Fruit fly (Drosophila melanogaster) whole organism, embryonic: Measurements from ENCODE around the gene Mgat4b.

Experiments
- Bdp1 ChIP-seq: fragments of 200-800 bp; sonication (Bioruptor generic); optimal IDR thresholded peaks from 3 replicates; lab custom pipeline; 2016; ENCODE audit warnings: missing biosample characterization, missing genetic modification characterization
- CG10209 ChIP-seq: fragments of 200-800 bp; sonication (Bioruptor generic); optimal IDR thresholded peaks from 3 replicates; lab custom pipeline; 2017; ENCODE audit warnings: missing biosample characterization, mild to moderate bottlenecking, missing genetic modification characterization, missing genetic modification reagents
- CG10462 ChIP-seq: fragments of 200-800 bp; sonication (Bioruptor generic); optimal IDR thresholded peaks from 2 replicates; lab custom pipeline; 2016; ENCODE audit warnings: missing biosample characterization, missing genetic modification characterization
- CG10654 ChIP-seq: fragments of 200-800 bp; sonication (Bioruptor generic); optimal IDR thresholded peaks from 2 replicates; lab custom pipeline; 2016; ENCODE audit warnings: missing biosample characterization, missing genetic modification characterization
- CG11456 ChIP-seq: fragments of 200-800 bp; sonication (Bioruptor generic); IDR thresholded peaks from 3 replicates; pipeline ENCODE4 v1.3.6; 2022; ENCODE audit warnings: missing biosample characterization, missing genetic modification characterization
- CG12155 ChIP-seq: fragments of 200-800 bp; sonication (Bioruptor generic); optimal IDR thresholded peaks from 3 replicates; lab custom pipeline; 2016; ENCODE audit warnings: missing biosample characterization, missing genetic modification characterization
- CG12299 ChIP-seq: fragments of 200-800 bp; sonication (Bioruptor generic); optimal IDR thresholded peaks from 2 replicates; lab custom pipeline; 2018; ENCODE audit warnings: missing biosample characterization, mild to moderate bottlenecking, missing genetic modification characterization
- CG1233 ChIP-seq: fragments of 200-800 bp; sonication (Bioruptor generic); optimal IDR thresholded peaks from 4 replicates; lab custom pipeline; 2018; ENCODE audit warnings: missing biosample characterization, mild to moderate bottlenecking, missing genetic modification characterization
- CG12744 ChIP-seq: fragments of 200-800 bp; sonication (Bioruptor generic); optimal IDR thresholded peaks from 2 replicates; lab custom pipeline; 2016; ENCODE audit warnings: missing biosample characterization, missing genetic modification characterization
- CG12942 ChIP-seq: fragments of 200-800 bp; sonication (Bioruptor generic); optimal IDR thresholded peaks from 3 replicates; lab custom pipeline; 2016; ENCODE audit warnings: missing biosample characterization, missing genetic modification characterization
- CG13287 ChIP-seq: fragments of 200-800 bp; sonication (Bioruptor generic); IDR thresholded peaks from 2 replicates; pipeline ENCODE4 v1.3.6; 2022; ENCODE audit warnings: missing biosample characterization, missing genetic modification characterization; ENCODE audit not compliant: partially characterized antibody
- CG14014 ChIP-seq: fragments of 200-800 bp; sonication (Bioruptor generic); IDR thresholded peaks from 2 replicates; pipeline ENCODE4 v1.3.6; 2022; ENCODE audit warnings: missing biosample characterization, missing genetic modification characterization
- CG15514 ChIP-seq: fragments of 200-800 bp; sonication (Bioruptor generic); optimal IDR thresholded peaks from 3 replicates; lab custom pipeline; 2017; ENCODE audit warnings: missing biosample characterization, missing genetic modification characterization, mild to moderate bottlenecking, moderate library complexity, missing genetic modification reagents
- CG16779 ChIP-seq: fragments of 200-800 bp; sonication (Bioruptor generic); IDR thresholded peaks from 2 replicates; pipeline ENCODE4 v1.3.6; 2022; ENCODE audit warnings: missing biosample characterization, missing genetic modification characterization
- CG3163 ChIP-seq: fragments of 200-800 bp; sonication (Bioruptor generic); optimal IDR thresholded peaks from 3 replicates; lab custom pipeline; 2016; ENCODE audit warnings: missing biosample characterization, missing genetic modification characterization
- CG4730 ChIP-seq: fragments of 200-800 bp; sonication (Bioruptor generic); IDR thresholded peaks from 2 replicates; pipeline ENCODE4 v1.3.6; 2022; ENCODE audit warnings: missing biosample characterization, missing genetic modification characterization
- CG8765 ChIP-seq: fragments of 200-800 bp; sonication (Bioruptor generic); IDR thresholded peaks from 2 replicates; pipeline ENCODE4 v1.3.6; 2022; ENCODE audit warnings: missing biosample characterization, missing genetic modification characterization
- CG9932 ChIP-seq: fragments of 200-800 bp; sonication (Bioruptor generic); IDR thresholded peaks from 2 replicates; pipeline ENCODE4 v1.3.6; 2022; ENCODE audit warnings: missing biosample characterization, missing genetic modification characterization
- CHES-1-like ChIP-seq: fragments of 200-800 bp; sonication (Bioruptor generic); optimal IDR thresholded peaks from 2 replicates; lab custom pipeline; 2016; ENCODE audit warnings: missing biosample characterization, missing genetic modification characterization
- D19A ChIP-seq: fragments of 200-800 bp; optimal IDR thresholded peaks from 3 replicates; lab custom pipeline; 2019; ENCODE audit warnings: missing biosample characterization, mild to moderate bottlenecking, missing genetic modification characterization, moderate library complexity
- Dek ChIP-seq: fragments of 200-800 bp; sonication (Bioruptor generic); optimal IDR thresholded peaks from 3 replicates; lab custom pipeline; 2019; ENCODE audit warnings: missing biosample characterization, mild to moderate bottlenecking, missing genetic modification characterization, moderate library complexity
- Doc2 ChIP-seq: fragments of 200-800 bp; sonication (Bioruptor generic); IDR thresholded peaks from 2 replicates; pipeline ENCODE4 v1.3.6; 2022; ENCODE audit warnings: missing biosample characterization, missing genetic modification characterization
- Eip74EF ChIP-seq, 2 experiments: fragments of 200-800 bp in 1 of 2; fragments of >200 bp in 1 of 2; sonication (Bioruptor generic) in 1 of 2; optimal IDR thresholded peaks; 2 replicates each; lab custom pipeline; 2017 to 2019; ENCODE audit warnings: missing biosample characterization in 2 of 2, missing genetic modification characterization in 2 of 2, mild to moderate bottlenecking in 1 of 2, moderate library complexity in 1 of 2
- Ets65A ChIP-seq: fragments of 200-800 bp; sonication (Bioruptor generic); peaks from one replicate; lab custom pipeline; 2016; ENCODE audit warnings: missing biosample characterization, missing genetic modification characterization
- Lpt ChIP-seq: fragments of >200 bp; optimal IDR thresholded peaks from 2 replicates; lab custom pipeline; 2018; ENCODE audit warnings: missing biosample characterization, missing genetic modification characterization
- MBD-R2 ChIP-seq: fragments of 200-800 bp; sonication (Bioruptor generic); IDR thresholded peaks from 2 replicates; pipeline ENCODE4 v1.3.6; 2022; ENCODE audit warnings: missing biosample characterization, missing genetic modification characterization
- MTF-1 ChIP-seq: fragments of 200-800 bp; sonication (Bioruptor generic); optimal IDR thresholded peaks from 2 replicates; lab custom pipeline; 2018; ENCODE audit warnings: missing biosample characterization, mild to moderate bottlenecking, missing genetic modification characterization, borderline replicate concordance
- Nf-YA ChIP-seq: fragments of 200-800 bp; sonication (Bioruptor generic); IDR thresholded peaks from 2 replicates; pipeline ENCODE4 v1.3.6; 2022; ENCODE audit warnings: missing biosample characterization, missing genetic modification characterization
- Scr ChIP-seq: fragments of 200-800 bp; sonication (Bioruptor generic); IDR thresholded peaks from 2 replicates; pipeline ENCODE4 v1.3.6; 2022; ENCODE audit warnings: missing biosample characterization, missing genetic modification characterization; ENCODE audit not compliant: partially characterized antibody
- Xbp1 ChIP-seq: fragments of 200-800 bp; sonication (Bioruptor generic); optimal IDR thresholded peaks from 3 replicates; lab custom pipeline; 2016; ENCODE audit warnings: missing biosample characterization, mild to moderate bottlenecking, missing genetic modification characterization
- ac ChIP-seq: fragments of 200-800 bp; sonication (Bioruptor generic); optimal IDR thresholded peaks from 3 replicates; lab custom pipeline; 2017; ENCODE audit warnings: missing biosample characterization, mild to moderate bottlenecking, missing genetic modification characterization
- amos ChIP-seq: fragments of 200-800 bp; sonication (Bioruptor generic); IDR thresholded peaks from 2 replicates; pipeline ENCODE4 v1.3.6; 2022; ENCODE audit warnings: missing biosample characterization, missing genetic modification characterization; ENCODE audit not compliant: partially characterized antibody
- cad ChIP-seq: fragments of >200 bp; optimal IDR thresholded peaks from 2 replicates; lab custom pipeline; 2017; ENCODE audit warnings: missing biosample characterization, missing genetic modification characterization
- cas ChIP-seq: fragments of 200-800 bp; sonication (Bioruptor generic); IDR thresholded peaks from 2 replicates; pipeline ENCODE4 v1.3.6; 2022; ENCODE audit warnings: missing biosample characterization, missing genetic modification characterization
- dan ChIP-seq: fragments of 200-800 bp; sonication (Bioruptor generic); IDR thresholded peaks from 2 replicates; pipeline ENCODE4 v1.3.6; 2022; ENCODE audit warnings: missing biosample characterization, missing genetic modification characterization
- fd96Cb ChIP-seq: fragments of 200-800 bp; sonication (Bioruptor generic); optimal IDR thresholded peaks from 2 replicates; lab custom pipeline; 2018; ENCODE audit warnings: missing biosample characterization, mild to moderate bottlenecking, missing genetic modification characterization, moderate library complexity
- hbn ChIP-seq: fragments of 200-800 bp; sonication (Bioruptor generic); IDR thresholded peaks from 2 replicates; pipeline ENCODE4 v1.3.6; 2022; ENCODE audit warnings: missing biosample characterization, missing genetic modification characterization; ENCODE audit not compliant: partially characterized antibody
- kah ChIP-seq: fragments of 200-800 bp; sonication (Bioruptor generic); optimal IDR thresholded peaks from 2 replicates; lab custom pipeline; 2018; ENCODE audit warnings: missing biosample characterization, mild to moderate bottlenecking, missing genetic modification characterization
- lmd ChIP-seq: fragments of 200-800 bp; sonication (Bioruptor generic); IDR thresholded peaks from 2 replicates; pipeline ENCODE4 v1.3.6; 2022; ENCODE audit warnings: missing biosample characterization, missing genetic modification characterization
- org-1 ChIP-seq: fragments of 200-800 bp; sonication (Bioruptor generic); optimal IDR thresholded peaks from 2 replicates; lab custom pipeline; 2017; ENCODE audit warnings: missing biosample characterization, missing genetic modification characterization
- scrt ChIP-seq: fragments of 200-800 bp; sonication (Bioruptor generic); optimal IDR thresholded peaks from 2 replicates; lab custom pipeline; 2018; ENCODE audit warnings: missing biosample characterization, mild to moderate bottlenecking, missing genetic modification characterization, moderate library complexity
- sob ChIP-seq: fragments of 200-800 bp; sonication (Bioruptor generic); IDR thresholded peaks from 2 replicates; pipeline ENCODE4 v1.3.6; 2022; ENCODE audit warnings: missing biosample characterization, missing genetic modification characterization
- tio ChIP-seq: fragments of 200-800 bp; sonication (Bioruptor generic); optimal IDR thresholded peaks from 2 replicates; lab custom pipeline; 2017; ENCODE audit warnings: missing biosample characterization, missing genetic modification characterization, inconsistent platforms
- ttk ChIP-seq: fragments of 200-800 bp; sonication (Bioruptor generic); IDR thresholded peaks from 2 replicates; pipeline ENCODE4 v2.1.2; 2022; ENCODE audit warnings: missing biosample characterization, missing genetic modification characterization
- twi ChIP-seq: fragments of 200-800 bp; optimal IDR thresholded peaks from 2 replicates; lab custom pipeline; 2019; ENCODE audit warnings: missing biosample characterization, mild to moderate bottlenecking, missing genetic modification characterization, moderate library complexity
- vnd ChIP-seq: fragments of 200-800 bp; sonication (Bioruptor generic); IDR thresholded peaks from 3 replicates; pipeline ENCODE4 v1.3.6; 2022; ENCODE audit warnings: missing biosample characterization, missing genetic modification characterization; ENCODE audit not compliant: partially characterized antibody
- vvl ChIP-seq: fragments of 200-800 bp; sonication (Bioruptor generic); IDR thresholded peaks from 2 replicates; pipeline ENCODE4 v1.3.6; 2022; ENCODE audit warnings: missing biosample characterization, missing genetic modification characterization
- zfh1 ChIP-seq: fragments of 200-800 bp; sonication (Bioruptor generic); IDR thresholded peaks from 3 replicates; pipeline ENCODE4 v1.3.6; 2022; ENCODE audit warnings: missing biosample characterization, missing genetic modification characterization
- zfh2 ChIP-seq: fragments of 200-800 bp; sonication (Bioruptor generic); optimal IDR thresholded peaks from 2 replicates; lab custom pipeline; 2016; ENCODE audit warnings: missing biosample characterization, missing genetic modification characterization

Gene Mgat4b

DNA sequence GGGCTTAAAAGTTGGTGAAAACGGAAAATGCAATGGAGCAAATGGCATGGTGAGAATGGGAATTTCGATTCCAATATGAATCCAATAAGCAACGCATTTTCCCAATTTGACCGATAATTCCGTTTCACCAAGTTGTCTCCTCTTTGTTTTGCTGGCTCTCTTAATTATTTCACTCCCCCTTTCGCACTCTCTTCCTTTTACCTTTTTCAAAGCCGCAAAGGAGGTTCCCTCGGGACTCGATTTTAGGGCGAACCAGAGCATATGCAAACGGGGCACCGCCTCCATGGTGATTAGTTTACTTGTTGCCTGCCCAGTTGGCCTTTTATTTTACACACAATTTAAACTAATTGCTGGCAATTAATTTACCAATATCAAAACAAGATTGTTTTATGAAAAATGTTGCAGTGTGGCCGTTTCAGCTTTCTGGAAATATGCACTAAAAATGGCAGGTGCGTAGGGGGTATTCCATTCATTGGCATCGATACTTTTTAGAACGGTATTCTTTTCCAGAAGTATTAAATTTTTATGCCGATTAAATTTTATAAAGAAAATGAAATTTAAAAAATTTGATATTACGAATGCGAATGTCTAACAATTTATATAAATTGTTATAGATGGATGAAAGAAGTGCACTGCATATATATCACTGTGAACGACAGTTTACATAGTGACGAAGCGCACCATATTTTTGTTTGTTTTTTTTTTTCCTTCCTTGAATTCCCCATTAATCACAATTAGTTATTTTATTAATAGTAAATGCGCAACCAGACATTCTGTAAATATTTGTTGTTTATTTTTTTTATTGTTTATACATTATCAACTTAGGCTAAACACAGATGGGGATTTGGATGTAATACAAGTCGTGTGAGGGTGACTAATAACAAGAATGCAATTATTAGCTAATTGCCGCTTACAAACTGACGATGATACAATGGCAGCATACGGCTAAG is 6.9 kb upstream of the Mgat4b start, which contains the start of gene mop (continued):
- TF ChIP-seq kah (GFP tag; lab: Kevin White, UChicago) (no peak), Eip74EF (GFP tag; optimal IDR thresholded peaks at IDR 0.05; lab: Kevin White, UChicago) (no peak), CG11456 (GFP tag; lab: Robert Waterston, UW) (0 out of 3 replicates have a peak, but pooled peaks have one; percentile 55), scrt (GFP tag; lab: Kevin White, UChicago) (peak; percentile 24), CG9932 (peak; percentile 66), CG13287 (GFP tag; lab: Robert Waterston, UW) (peak; percentile 73), vnd (GFP tag; lab: Robert Waterston, UW) (no peak), Dek (peak; percentile 22), sob (GFP tag; lab: Robert Waterston, UW) (peak; percentile 48; the same call in 1 of the 2 replicates), amos (GFP tag; lab: Robert Waterston, UW) (peak; percentile 61; the same call in 1 of the 2 replicates), cas (peak; percentile 20; the same call in 1 of the 2 replicates), Lpt (GFP tag; lab: Kevin White, UChicago) (no peak), CG10209 (GFP tag; lab: Kevin White, UChicago) (no peak), Ets65A (GFP tag; lab: Kevin White, UChicago) (no peak), cad (GFP tag; lab: Kevin White, UChicago) (no peak), CG4730 (no peak), ac (GFP tag; lab: Kevin White, UChicago) (no peak), zfh1 (GFP tag; lab: Robert Waterston, UW) (0 out of 3 replicates have a peak, but pooled peaks have one; percentile 19), D19A (tag; lab: Kevin White, UChicago) (no peak), CHES-1-like (GFP tag; lab: Kevin White, UChicago) (no peak), Xbp1 (peak; percentile 28), MBD-R2 (peak; percentile 78), twi (tag; lab: Kevin White, UChicago) (no peak), CG1233 (GFP tag; lab: Kevin White, UChicago) (no peak), lmd (GFP tag; lab: Robert Waterston, UW) (peak; percentile 41), CG3163 (GFP tag; lab: Kevin White, UChicago) (peak; percentile 97), CG12299 (tag; lab: Kevin White, UChicago) (no peak), org-1 (GFP tag; lab: Kevin White, UChicago) (no peak), Nf-YA (GFP tag; lab: Robert Waterston, UW) (0 out of 2 replicates have a peak, but pooled peaks have one; percentile 9), CG8765 (GFP tag; lab: Robert Waterston, UW) (no peak), zfh2 (GFP tag; lab: Kevin White, UChicago) (no peak), Scr (GFP tag; lab: Robert Waterston, UW) (peak; percentile 71), CG12155 (GFP tag; lab: Kevin White, UChicago) (peak; percentile 44), hbn (no peak; the same call in none of the 2 replicates), dan (GFP tag; lab: Robert Waterston, UW) (no peak), CG12942 (GFP tag; lab: Kevin White, UChicago) (no peak), CG16779 (no peak), tio (GFP tag; lab: Kevin White, UChicago) (no peak), vvl (peak; percentile 51; the same call in 1 of the 2 replicates), fd96Cb (tag; lab: Kevin White, UChicago) (no peak), CG15514 (GFP tag; lab: Kevin White, UChicago) (no peak), CG12744 (GFP tag; lab: Kevin White, UChicago) (no peak), CG10462 (GFP tag; lab: Kevin White, UChicago) (no peak), ttk (GFP tag; lab: Robert Waterston, UW) (peak; percentile 51), MTF-1 (GFP tag; lab: Kevin White, UChicago) (no peak), CG10654 (GFP tag; lab: Kevin White, UChicago) (no peak), CG14014 (GFP tag; lab: Robert Waterston, UW) (peak; percentile 55), Bdp1 (GFP tag; lab: Kevin White, UChicago) (no peak), Doc2 (no peak)
